Fruit fly (Drosophila melanogaster): ENCODE data around the gene CAH4.
A peak's percentile ranks its signal among the peaks of the same experiment; 100 is the strongest.

The CAH4 gene

DNA sequence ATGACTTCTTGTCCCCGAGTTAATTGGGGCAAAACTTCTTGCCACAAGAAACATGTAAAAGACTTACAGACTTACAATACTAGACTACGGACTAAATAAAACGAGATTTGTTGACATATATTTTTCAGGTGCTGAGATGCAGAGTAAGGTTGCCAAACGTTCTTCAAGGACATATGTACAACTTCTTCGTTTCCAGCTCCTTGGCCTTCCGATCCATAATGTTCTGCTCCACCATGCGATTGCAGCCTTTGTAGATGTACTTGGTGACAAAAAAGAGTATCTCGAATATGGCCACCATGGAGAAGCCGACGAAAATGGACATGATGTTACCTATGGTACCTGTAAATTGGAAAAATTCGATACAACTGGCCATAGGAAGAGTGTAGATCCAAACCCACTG, at the start of gene CAH4:
CAH4 (minus strand) TSS at position 101 of the 400 bp plus-strand sequence.
- TF ChIP-seq noc (tag; optimal IDR thresholded peaks at IDR 0.05): no peak

DNA sequence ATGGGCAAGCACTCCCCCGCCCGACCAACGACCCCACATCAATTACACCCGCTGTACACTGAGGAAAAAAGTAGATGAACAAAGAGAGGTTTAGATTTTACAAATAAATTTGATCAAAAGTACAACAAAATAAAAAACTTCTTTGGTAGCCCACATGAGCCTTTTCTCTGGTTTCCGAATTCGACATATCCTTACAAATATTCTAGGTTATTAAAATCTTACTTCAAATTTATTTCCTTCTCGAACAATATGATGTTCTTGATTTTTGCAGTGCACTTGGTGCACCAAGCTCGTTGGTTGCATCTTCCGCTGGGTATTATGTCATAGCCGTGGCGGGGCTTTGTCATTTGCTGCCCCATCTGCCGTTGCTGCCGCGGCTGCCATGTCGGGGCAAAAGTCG, 49.3 kb upstream of the CAH4 start:
- TF ChIP-seq noc (tag; optimal IDR thresholded peaks at IDR 0.05): no peak

dm6 chr3R:24905959-24906634, 48.7 kb upstream of the CAH4 start, which contains the start of gene CG13643:
CG13643 (minus strand) TSS chr3R:24906004.
- no peak for TF ChIP-seq noc (tag; optimal IDR thresholded peaks at IDR 0.05)

DNA sequence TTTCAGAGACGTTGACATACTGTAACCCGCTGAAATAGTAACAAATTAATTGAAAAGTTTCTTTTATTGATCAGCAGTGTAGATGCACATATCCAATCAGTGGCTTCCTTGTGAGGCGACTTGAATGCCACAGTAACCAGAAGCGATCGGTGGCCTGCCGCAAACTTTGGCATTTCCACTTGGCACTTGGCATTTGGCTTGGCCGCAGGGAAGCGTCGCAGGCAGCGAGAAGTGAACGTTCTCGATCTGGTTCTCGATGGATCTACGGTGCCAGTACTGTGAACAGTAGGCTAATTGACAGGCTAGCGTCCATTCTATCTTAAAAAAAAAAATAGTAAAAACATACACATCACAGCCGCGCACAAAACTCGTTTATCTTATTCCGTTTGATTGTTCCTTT, 43.5 kb upstream of the CAH4 start, which contains the start of gene CG10845:
CG10845 (plus strand) TSS at position 301 of the 400 bp plus-strand sequence.
- no peak for TF ChIP-seq noc (tag; optimal IDR thresholded peaks at IDR 0.05)

dm6 chr3R:24894419-24895206, 37.3 kb upstream of the CAH4 start, which contains the start of the genes CG31121 and CG11069:
CG31121 (minus strand) TSS chr3R:24894605.
CG11069 (plus strand) TSS chr3R:24894742.
- TF ChIP-seq noc (tag; optimal IDR thresholded peaks at IDR 0.05): no peak

DNA sequence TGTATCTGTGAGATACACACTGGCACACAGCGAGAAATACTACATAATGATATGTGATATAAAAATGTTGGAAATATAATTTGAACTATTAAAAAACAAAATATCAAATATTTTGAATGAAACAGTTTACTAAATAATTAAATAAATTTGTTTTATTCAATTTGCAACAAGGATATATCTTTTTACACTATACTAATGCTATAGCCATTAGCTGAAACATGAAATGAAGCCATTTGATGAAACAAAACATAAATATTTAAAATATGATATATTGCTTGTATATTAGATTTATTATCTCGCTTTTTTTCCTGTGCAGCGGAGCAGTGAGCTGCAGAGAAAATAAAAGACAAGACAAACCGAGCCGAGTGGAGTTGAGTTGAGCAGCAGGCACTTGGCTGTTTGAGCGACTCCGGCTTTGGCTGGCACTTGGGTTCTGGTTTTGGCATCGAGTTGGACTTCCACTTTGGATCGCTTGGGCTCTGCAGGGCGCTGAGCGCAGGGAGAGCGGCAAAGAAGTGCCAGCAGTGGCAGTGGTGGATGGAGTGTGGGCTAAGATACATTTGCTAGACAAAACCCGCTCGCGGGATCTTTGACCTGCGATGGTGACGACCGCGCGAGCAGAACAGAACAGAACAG, 36.1 kb upstream of the CAH4 start:
- peak; percentile 91 for TF ChIP-seq noc (tag; optimal IDR thresholded peaks at IDR 0.05)

- TF ChIP-seq noc (tag; optimal IDR thresholded peaks at IDR 0.05): peak; percentile 21
Observed at dm6 chr3R:24890919-24891318, 33.6 kb upstream of the CAH4 start.

DNA sequence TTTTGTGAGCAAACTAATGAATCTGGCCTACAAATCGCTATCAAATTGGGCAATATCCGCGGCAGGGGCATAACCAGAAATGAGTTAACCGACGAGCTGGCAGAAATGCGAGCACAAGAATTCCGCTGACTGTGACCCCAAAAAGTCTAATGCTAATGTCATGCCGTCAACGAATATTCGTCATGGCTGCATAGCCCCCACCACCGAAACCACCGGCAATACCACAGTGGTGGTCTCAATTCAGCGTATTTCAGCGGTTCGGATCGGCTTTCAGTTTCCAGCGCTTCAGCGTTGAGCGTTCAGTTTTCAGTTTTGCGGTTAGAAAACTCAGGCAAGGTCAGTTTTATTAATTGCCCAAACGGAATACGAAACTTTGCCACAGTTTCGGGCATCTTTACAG, 32.9 kb upstream of the CAH4 start:
- TF ChIP-seq noc (tag; optimal IDR thresholded peaks at IDR 0.05): no peak

dm6 chr3R:24889303-24889892, 32.0 kb upstream of the CAH4 start:
- no peak for TF ChIP-seq noc (tag; optimal IDR thresholded peaks at IDR 0.05)

dm6 chr3R:24888418-24888817, 31.1 kb upstream of the CAH4 start:
- no peak for TF ChIP-seq noc (tag; optimal IDR thresholded peaks at IDR 0.05)

DNA sequence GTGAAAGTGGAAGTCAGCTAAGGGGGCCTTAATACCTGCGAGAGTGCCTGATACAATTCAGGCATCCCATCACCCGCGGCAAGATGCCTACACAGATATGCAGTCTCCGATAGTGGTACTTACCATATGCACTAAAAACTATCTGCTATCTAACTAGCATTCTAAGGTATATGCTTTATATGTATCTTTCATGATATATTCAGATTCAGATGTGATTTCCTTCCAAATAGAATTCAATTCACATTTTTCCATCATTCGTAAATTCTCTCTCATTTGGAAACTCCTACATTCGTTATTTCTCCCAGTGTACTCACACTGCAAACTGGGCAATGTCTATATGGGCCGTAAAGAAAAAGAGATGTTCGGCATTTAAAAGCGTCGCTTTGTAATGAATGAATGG, 29.1 kb upstream of the CAH4 start:
- TF ChIP-seq noc (tag; optimal IDR thresholded peaks at IDR 0.05): no peak

DNA sequence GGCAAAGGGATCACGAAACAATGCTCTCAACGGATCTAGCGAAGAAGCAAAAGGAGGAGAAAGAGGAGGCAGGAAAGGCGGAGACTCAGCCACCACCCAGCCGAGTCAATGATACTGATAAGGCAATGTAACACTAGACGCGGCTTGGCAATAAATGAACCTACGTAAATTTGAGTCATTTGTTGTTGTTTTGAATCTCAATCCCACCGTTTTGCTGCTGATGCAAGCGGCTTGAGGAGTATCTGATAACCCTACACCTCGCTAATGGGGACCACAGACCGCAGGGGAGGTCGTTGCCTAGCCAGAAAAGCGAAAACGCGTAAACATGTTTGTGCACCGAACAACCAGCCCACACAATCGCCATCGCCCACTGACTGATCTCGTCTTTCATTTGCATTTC, 21.3 kb upstream of the CAH4 start:
- no peak for TF ChIP-seq noc (tag; optimal IDR thresholded peaks at IDR 0.05)

DNA sequence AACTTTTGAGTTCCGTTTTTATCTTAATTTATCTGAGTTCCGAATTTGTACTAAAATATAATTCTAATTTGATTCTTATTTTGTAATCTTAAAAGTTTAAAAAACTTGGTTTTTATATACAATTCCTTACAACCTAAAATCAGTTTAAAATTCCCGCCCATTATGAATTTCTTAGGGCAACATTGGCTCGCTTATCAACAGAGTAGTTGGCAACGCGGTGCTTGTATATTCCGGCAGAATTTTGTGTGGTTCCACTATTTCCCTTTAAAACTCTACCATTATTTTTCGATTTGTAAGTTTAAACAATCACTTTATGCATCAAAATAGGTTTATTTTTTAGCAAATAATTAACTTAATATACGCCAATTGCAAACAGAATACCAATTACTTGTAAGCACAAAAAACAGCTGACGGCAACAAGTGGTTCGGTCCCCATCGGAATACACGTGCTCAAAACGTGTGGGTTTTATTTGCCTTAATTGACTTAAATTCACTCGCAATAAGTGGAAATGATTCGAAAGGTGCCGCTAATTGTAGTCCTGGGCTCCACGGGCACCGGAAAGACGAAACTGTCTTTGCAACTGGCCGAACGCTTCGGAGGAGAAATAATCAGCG, 19.6 kb upstream of the CAH4 start, which contains the start of the genes CG11089 and CG31381:
CG11089 (plus strand) TSS at position 203 of the 615 bp plus-strand sequence.
CG31381 (plus strand) TSS at position 203 of the 615 bp plus-strand sequence.
- TF ChIP-seq noc (tag; optimal IDR thresholded peaks at IDR 0.05): no peak

- peak; percentile 41 for TF ChIP-seq noc (tag; optimal IDR thresholded peaks at IDR 0.05)
Observed at dm6 chr3R:24875939-24876842, 18.8 kb upstream of the CAH4 start, which contains the start of gene CG3744. CG3744 (minus strand) TSS chr3R:24876654.
